Fruit fly (Drosophila melanogaster) whole organism, embryonic: ENCODE measurements around the gene CG15528.

Experiments used
- Ada2b ChIP-seq: fragments of 200-800 bp; sonication (Bioruptor generic); IDR thresholded peaks from 2 replicates; pipeline ENCODE4 v1.3.6; 2022; ENCODE audit warnings: missing biosample characterization, missing genetic modification characterization
- C15 ChIP-seq: fragments of 200-800 bp; sonication (Bioruptor generic); IDR thresholded peaks from 3 replicates; pipeline ENCODE4 v1.3.6; 2022; ENCODE audit warnings: missing biosample characterization, missing genetic modification characterization
- CG12236 ChIP-seq: fragments of 200-800 bp; sonication (Bioruptor generic); optimal IDR thresholded peaks from 2 replicates; lab custom pipeline; 2016; ENCODE audit warnings: missing biosample characterization, missing genetic modification characterization
- CG12391 ChIP-seq: fragments of 200-800 bp; sonication (Bioruptor generic); optimal IDR thresholded peaks from 3 replicates; lab custom pipeline; 2018; ENCODE audit warnings: missing biosample characterization, mild to moderate bottlenecking, missing genetic modification characterization, moderate library complexity
- CG13296 ChIP-seq: fragments of 200-800 bp; sonication (Bioruptor generic); optimal IDR thresholded peaks from 3 replicates; lab custom pipeline; 2018; ENCODE audit warnings: missing biosample characterization, mild to moderate bottlenecking, missing genetic modification characterization
- CG13894 ChIP-seq: fragments of 200-800 bp; sonication (Bioruptor generic); optimal IDR thresholded peaks from 3 replicates; lab custom pipeline; 2018; ENCODE audit warnings: missing biosample characterization, mild to moderate bottlenecking, missing genetic modification characterization, moderate library complexity
- CG16815 ChIP-seq: fragments of 200-800 bp; sonication (Bioruptor generic); optimal IDR thresholded peaks from 3 replicates; lab custom pipeline; 2017; ENCODE audit warnings: missing biosample characterization, mild to moderate bottlenecking, missing genetic modification characterization
- CG17802 ChIP-seq: fragments of 200-800 bp; sonication (Bioruptor generic); optimal IDR thresholded peaks from 2 replicates; lab custom pipeline; 2018; ENCODE audit warnings: missing biosample characterization, mild to moderate bottlenecking, missing genetic modification characterization, moderate library complexity
- CG17829 ChIP-seq: fragments of 200-800 bp; optimal IDR thresholded peaks from 2 replicates; lab custom pipeline; 2019; ENCODE audit warnings: missing biosample characterization, mild to moderate bottlenecking, missing genetic modification characterization, moderate library complexity
- CG18011 ChIP-seq: fragments of 200-800 bp; sonication (Bioruptor generic); optimal IDR thresholded peaks from 2 replicates; lab custom pipeline; 2017; ENCODE audit warnings: missing biosample characterization, missing genetic modification characterization, mild to moderate bottlenecking, moderate library complexity, missing genotype
- CG3163 ChIP-seq: fragments of 200-800 bp; sonication (Bioruptor generic); optimal IDR thresholded peaks from 3 replicates; lab custom pipeline; 2016; ENCODE audit warnings: missing biosample characterization, missing genetic modification characterization
- CG32772 ChIP-seq: fragments of 200-800 bp; sonication (Bioruptor generic); IDR thresholded peaks from 2 replicates; pipeline ENCODE4 v1.3.6; 2022; ENCODE audit warnings: missing biosample characterization, missing genetic modification characterization
- CG3407 ChIP-seq: fragments of 200-800 bp; sonication (Bioruptor generic); optimal IDR thresholded peaks from 2 replicates; lab custom pipeline; 2018; ENCODE audit warnings: missing biosample characterization, mild to moderate bottlenecking, missing genetic modification characterization
- CG7963 ChIP-seq: fragments of 200-800 bp; sonication (Bioruptor generic); IDR thresholded peaks from 3 replicates; pipeline ENCODE4 v1.3.6; 2022; ENCODE audit warnings: missing biosample characterization, missing genetic modification characterization; ENCODE audit not compliant: partially characterized antibody
- CG9797 ChIP-seq: fragments of 200-800 bp; sonication (Bioruptor generic); optimal IDR thresholded peaks from 3 replicates; lab custom pipeline; 2018; ENCODE audit warnings: missing biosample characterization, mild to moderate bottlenecking, missing genetic modification characterization
- CoRest ChIP-seq: fragments of 200-800 bp; sonication (Bioruptor generic); optimal IDR thresholded peaks from 3 replicates; lab custom pipeline; 2018; ENCODE audit warnings: missing biosample characterization, mild to moderate bottlenecking, missing genetic modification characterization, moderate library complexity
- D19A ChIP-seq: fragments of 200-800 bp; optimal IDR thresholded peaks from 3 replicates; lab custom pipeline; 2019; ENCODE audit warnings: missing biosample characterization, mild to moderate bottlenecking, missing genetic modification characterization, moderate library complexity
- Dip3 ChIP-seq: fragments of 200-800 bp; sonication (Bioruptor generic); optimal IDR thresholded peaks from 3 replicates; lab custom pipeline; 2016; ENCODE audit warnings: missing biosample characterization, missing genetic modification characterization
- Doc3 ChIP-seq: fragments of 200-800 bp; sonication (Bioruptor generic); IDR thresholded peaks from 3 replicates; pipeline ENCODE4 v1.3.6; 2022; ENCODE audit warnings: missing biosample characterization, missing genetic modification characterization; ENCODE audit not compliant: partially characterized antibody
- Dp ChIP-seq: fragments of 200-800 bp; sonication (Bioruptor generic); optimal IDR thresholded peaks from 2 replicates; lab custom pipeline; 2018; ENCODE audit warnings: missing biosample characterization, mild to moderate bottlenecking, missing genetic modification characterization, moderate library complexity
- Drgx ChIP-seq: fragments of 200-800 bp; sonication (Bioruptor generic); IDR thresholded peaks from 2 replicates; pipeline ENCODE4 v1.3.6; 2022; ENCODE audit warnings: missing biosample characterization, missing genetic modification characterization
- Ets65A ChIP-seq: fragments of 200-800 bp; sonication (Bioruptor generic); peaks from one replicate; lab custom pipeline; 2016; ENCODE audit warnings: missing biosample characterization, missing genetic modification characterization
- HLH4C ChIP-seq: fragments of 200-800 bp; sonication (Bioruptor generic); IDR thresholded peaks from 3 replicates; pipeline ENCODE4 v1.3.6; 2022; ENCODE audit warnings: missing biosample characterization, missing genetic modification characterization; ENCODE audit not compliant: partially characterized antibody
- Hand ChIP-seq: fragments of 200-800 bp; sonication (Bioruptor generic); optimal IDR thresholded peaks from 2 replicates; lab custom pipeline; 2017; ENCODE audit warnings: mild to moderate bottlenecking, missing biosample characterization, missing genetic modification reagents, missing genetic modification characterization
- Hmx ChIP-seq: fragments of 200-800 bp; sonication (Bioruptor generic); optimal IDR thresholded peaks from 2 replicates; lab custom pipeline; 2016; ENCODE audit warnings: missing biosample characterization, missing genetic modification characterization
- Max ChIP-seq: fragments of 200-800 bp; sonication (Bioruptor generic); optimal IDR thresholded peaks from 2 replicates; lab custom pipeline; 2016; ENCODE audit warnings: missing biosample characterization, mild to moderate bottlenecking, missing genetic modification characterization
- Oaz ChIP-seq: fragments of 200-800 bp; sonication (Bioruptor generic); IDR thresholded peaks from 2 replicates; pipeline ENCODE4 v1.3.6; 2022; ENCODE audit warnings: missing biosample characterization, missing genetic modification characterization
- Ptx1 ChIP-seq: fragments of 200-800 bp; sonication (Bioruptor generic); IDR thresholded peaks from 2 replicates; pipeline ENCODE4 v1.3.6; 2022; ENCODE audit warnings: missing biosample characterization, missing genetic modification characterization
- Six4 ChIP-seq: fragments of 200-800 bp; sonication (Bioruptor generic); optimal IDR thresholded peaks from 2 replicates; lab custom pipeline; 2016; ENCODE audit warnings: missing biosample characterization, missing genetic modification characterization
- Stat92E ChIP-seq, 3 experiments: fragments of >200 bp in 2 of 3; fragments of 200-800 bp in 1 of 3; sonication (Bioruptor generic) in 1 of 3; optimal IDR thresholded peaks; 2 replicates each; lab custom pipeline; 2017 to 2019; ENCODE audit warnings: missing biosample characterization in 3 of 3, missing genetic modification characterization in 3 of 3, mild to moderate bottlenecking in 1 of 3, moderate library complexity in 1 of 3
- Tbp ChIP-seq: fragments of >200 bp; optimal IDR thresholded peaks from 2 replicates; lab custom pipeline; 2018; ENCODE audit warnings: missing biosample characterization, missing genetic modification characterization
- abd-A ChIP-seq: fragments of 200-800 bp; sonication (Bioruptor generic); optimal IDR thresholded peaks from 3 replicates; lab custom pipeline; 2019; ENCODE audit warnings: missing biosample characterization, mild to moderate bottlenecking, missing genetic modification characterization, moderate library complexity
- ase ChIP-seq: fragments of 200-800 bp; sonication (Bioruptor generic); IDR thresholded peaks from 3 replicates; pipeline ENCODE4 v1.3.6; 2022; ENCODE audit warnings: missing biosample characterization, missing genetic modification characterization
- ci ChIP-seq: fragments of 200-800 bp; sonication (Bioruptor generic); IDR thresholded peaks from 3 replicates; pipeline ENCODE4 v1.3.6; 2022; ENCODE audit warnings: missing biosample characterization, missing genetic modification characterization
- crol ChIP-seq: fragments of 200-800 bp; sonication (Bioruptor generic); IDR thresholded peaks from 2 replicates; pipeline ENCODE4 v1.3.6; 2022; ENCODE audit warnings: missing biosample characterization, missing genetic modification characterization
- crp ChIP-seq, 2 experiments: fragments of 200-800 bp; sonication (Bioruptor generic); optimal IDR thresholded peaks; 2 replicates in 1 of 2; 3 replicates in 1 of 2; lab custom pipeline; 2017; ENCODE audit warnings: missing biosample characterization in 2 of 2, missing genetic modification characterization in 2 of 2, mild to moderate bottlenecking in 1 of 2, moderate library complexity in 1 of 2
- ewg ChIP-seq: fragments of 200-800 bp; sonication (Bioruptor generic); optimal IDR thresholded peaks from 3 replicates; lab custom pipeline; 2017; ENCODE audit warnings: mild to moderate bottlenecking, missing biosample characterization, missing genetic modification reagents, missing genetic modification characterization
- grn ChIP-seq: fragments of 200-800 bp; sonication (Bioruptor generic); optimal IDR thresholded peaks from 3 replicates; lab custom pipeline; 2017; ENCODE audit warnings: missing biosample characterization, missing genetic modification characterization
- gt ChIP-seq: fragments of 200-800 bp; sonication (Bioruptor generic); IDR thresholded peaks from 2 replicates; pipeline ENCODE4 v1.3.6; 2022; ENCODE audit warnings: missing biosample characterization, missing genetic modification characterization
- kni ChIP-seq: fragments of 200-800 bp; sonication (Bioruptor generic); optimal IDR thresholded peaks from 3 replicates; lab custom pipeline; 2017; ENCODE audit warnings: mild to moderate bottlenecking, missing biosample characterization, missing genetic modification reagents, missing genetic modification characterization
- pnt ChIP-seq: fragments of 200-800 bp; sonication (Bioruptor generic); optimal IDR thresholded peaks from 3 replicates; lab custom pipeline; 2016; ENCODE audit warnings: missing biosample characterization, missing genetic modification characterization
- pros ChIP-seq: fragments of 200-800 bp; sonication (Bioruptor generic); optimal IDR thresholded peaks from 3 replicates; lab custom pipeline; 2019; ENCODE audit warnings: missing biosample characterization, mild to moderate bottlenecking, missing genetic modification characterization, moderate library complexity
- row ChIP-seq: fragments of 200-800 bp; sonication (Bioruptor generic); IDR thresholded peaks from 3 replicates; pipeline ENCODE4 v1.3.6; 2022; ENCODE audit warnings: missing biosample characterization, missing genetic modification characterization
- scrt ChIP-seq: fragments of 200-800 bp; sonication (Bioruptor generic); optimal IDR thresholded peaks from 2 replicates; lab custom pipeline; 2018; ENCODE audit warnings: missing biosample characterization, mild to moderate bottlenecking, missing genetic modification characterization, moderate library complexity
- sd ChIP-seq: fragments of 200-800 bp; sonication (Bioruptor generic); optimal IDR thresholded peaks from 3 replicates; lab custom pipeline; 2018; ENCODE audit warnings: missing biosample characterization, mild to moderate bottlenecking, missing genetic modification characterization, moderate library complexity
- slou ChIP-seq: fragments of 200-800 bp; sonication (Bioruptor generic); optimal IDR thresholded peaks from 3 replicates; lab custom pipeline; 2016; ENCODE audit warnings: missing biosample characterization, missing genetic modification characterization
- tgo ChIP-seq: fragments of 200-800 bp; sonication (Bioruptor generic); IDR thresholded peaks from 3 replicates; pipeline ENCODE4 v1.3.6; 2022; ENCODE audit warnings: missing biosample characterization, missing genetic modification characterization
- wek ChIP-seq: fragments of 200-800 bp; sonication (Bioruptor generic); optimal IDR thresholded peaks from 3 replicates; lab custom pipeline; 2018; ENCODE audit warnings: missing biosample characterization, mild to moderate bottlenecking, missing genetic modification characterization, moderate library complexity
- zen2 ChIP-seq: fragments of 200-800 bp; sonication (Bioruptor generic); IDR thresholded peaks from 3 replicates; pipeline ENCODE4 v1.3.6; 2022; ENCODE audit warnings: missing biosample characterization, missing genetic modification characterization; ENCODE audit not compliant: partially characterized antibody

The CG15528 gene

dm6 chr3R:30090261-30091006 is 38.5 kb upstream of the CG15528 start:
- TF ChIP-seq ewg (GFP tag; lab: Kevin White, UChicago) (peak; percentile 46), Stat92E (GFP tag; optimal IDR thresholded peaks at IDR 0.05; lab: Kevin White, UChicago) (no peak), crp (GFP tag; optimal IDR thresholded peaks at IDR 0.05; lab: Kevin White, UChicago) (peak in 1 of 2 experiments; percentile 41), CG18011 (no peak), tgo (GFP tag; lab: Robert Waterston, UW) (no peak), abd-A (tag; lab: Kevin White, UChicago) (peak; percentile 8), ase (no peak), Ets65A (GFP tag; lab: Kevin White, UChicago) (peak; percentile 43), CG13894 (peak; percentile 77), Drgx (GFP tag; lab: Robert Waterston, UW) (no peak), Tbp (no peak), CG3407 (GFP tag; lab: Kevin White, UChicago) (no peak), CG32772 (GFP tag; lab: Robert Waterston, UW) (no peak), gt (GFP tag; lab: Robert Waterston, UW) (no peak), Ptx1 (GFP tag; lab: Robert Waterston, UW) (no peak), kni (GFP tag; lab: Kevin White, UChicago) (no peak), Hand (GFP tag; lab: Kevin White, UChicago) (no peak), CG7963 (no peak), CG16815 (no peak), CG17829 (tag; lab: Kevin White, UChicago) (no peak), Dp (no peak), sd (tag; lab: Kevin White, UChicago) (peak; percentile 53), crol (GFP tag; lab: Robert Waterston, UW) (peak; percentile 72), Dip3 (GFP tag; lab: Kevin White, UChicago) (no peak), pros (GFP tag; lab: Kevin White, UChicago) (no peak), wek (GFP tag; lab: Kevin White, UChicago) (no peak), pnt (no peak), grn (GFP tag; lab: Kevin White, UChicago) (no peak), Oaz (GFP tag; lab: Robert Waterston, UW) (no peak), scrt (GFP tag; lab: Kevin White, UChicago) (peak; percentile 26), CG3163 (GFP tag; lab: Kevin White, UChicago) (peak; percentile 74), Hmx (GFP tag; lab: Kevin White, UChicago) (no peak), Doc3 (GFP tag; lab: Robert Waterston, UW) (no peak), HLH4C (GFP tag; lab: Robert Waterston, UW) (peak; percentile 27; the same call in 1 of the 3 replicates), CG9797 (GFP tag; lab: Kevin White, UChicago) (no peak), D19A (tag; lab: Kevin White, UChicago) (no peak), CG12391 (tag; lab: Kevin White, UChicago) (no peak), CG17802 (no peak), slou (GFP tag; lab: Kevin White, UChicago) (no peak), CG13296 (GFP tag; lab: Kevin White, UChicago) (no peak), C15 (GFP tag; lab: Robert Waterston, UW) (no peak), zen2 (GFP tag; lab: Robert Waterston, UW) (0 out of 3 replicates have a peak, but pooled peaks have one; percentile 50), Max (no peak), CoRest (tag; lab: Kevin White, UChicago) (no peak), row (GFP tag; lab: Robert Waterston, UW) (no peak), Ada2b (GFP tag; lab: Robert Waterston, UW) (no peak), ci (GFP tag; lab: Robert Waterston, UW) (no peak), CG12236 (no peak), Six4 (GFP tag; lab: Kevin White, UChicago) (no peak)
